Worm (Caenorhabditis elegans): ENCODE data around the gene misc-1.

- TF ChIP-seq nhr-11 (tag; optimal IDR thresholded peaks at IDR 0.05) (no peak), ztf-4 (tag; optimal IDR thresholded peaks at IDR 0.05) (no peak), egl-13 (tag; optimal IDR thresholded peaks at IDR 0.05) (no peak), aly-2 (tag; optimal IDR thresholded peaks at IDR 0.05) (no peak), pqm-1 (tag; optimal IDR thresholded peaks at IDR 0.05) (no peak), ceh-63 (GFP tag; optimal IDR thresholded peaks at IDR 0.05) (no peak), rnt-1 (tag; optimal IDR thresholded peaks at IDR 0.05) (no peak), ceh-82 (tag; optimal IDR thresholded peaks at IDR 0.05) (no peak), sox-4 (tag; optimal IDR thresholded peaks at IDR 0.05) (no peak)
Measured at ce11 chrII:273872-274271, 12.6 kb upstream of the misc-1 start, which contains the start of gene B0432.7.

Measured in whole organism, L1 larva.